Worm (Caenorhabditis elegans) whole organism, L1 larva: ENCODE data around the gene acs-21.

Experiments used
- C04F5.9 ChIP-seq: sonication (generic microtip); optimal IDR thresholded peaks from 2 replicates; lab custom pipeline; 2016; ENCODE audit warnings: missing genetic modification characterization, missing compliant biosample characterization
- C34B4.2 ChIP-seq: sonication (generic microtip); optimal IDR thresholded peaks from 2 replicates; lab custom pipeline; 2017; ENCODE audit warnings: mild to moderate bottlenecking, missing genetic modification characterization, missing compliant biosample characterization
- Y116A8C.19 ChIP-seq: sonication (generic microtip); optimal IDR thresholded peaks from 2 replicates; lab custom pipeline; 2016; ENCODE audit warnings: missing compliant biosample characterization, missing genetic modification characterization, borderline replicate concordance
- aly-2 ChIP-seq: fragments of 150-350 bp; optimal IDR thresholded peaks from 2 replicates; lab custom pipeline; 2014; ENCODE audit warnings: missing biosample characterization, missing genetic modification characterization
- ceh-82 ChIP-seq, 3 experiments: fragments of 150-350 bp in 1 of 3; sonication (generic microtip) in 2 of 3; optimal IDR thresholded peaks; 2 replicates each; lab custom pipeline; 2014 to 2017; ENCODE audit warnings: missing biosample characterization in 3 of 3, missing genetic modification characterization in 3 of 3
- ceh-90 ChIP-seq: sonication (generic microtip); optimal IDR thresholded peaks from 2 replicates; lab custom pipeline; 2016; ENCODE audit warnings: missing genetic modification characterization, missing compliant biosample characterization
- ces-1 ChIP-seq: fragments of 150-350 bp; optimal IDR thresholded peaks from 2 replicates; lab custom pipeline; 2014; ENCODE audit warnings: missing biosample characterization, missing genetic modification reagents, missing genetic modification characterization
- dpl-1 ChIP-seq, 3 experiments: fragments of 150-350 bp in 2 of 3; sonication (generic microtip) in 1 of 3; optimal IDR thresholded peaks; 2 replicates each; lab custom pipeline; 2014 to 2017; ENCODE audit warnings: missing biosample characterization in 3 of 3, missing genetic modification characterization in 3 of 3, missing genetic modification reagents in 3 of 3
- efl-1 ChIP-seq, 4 experiments: fragments of 150-350 bp; optimal IDR thresholded peaks in 3 of 4; peaks in 1 of 4; 1 replicate in 1 of 4; 2 replicates in 3 of 4; lab custom pipeline; 2014; ENCODE audit warnings: missing biosample characterization in 2 of 4, missing genetic modification characterization in 2 of 4, missing genetic modification reagents in 2 of 4
- efl-3 ChIP-seq: fragments of 200-800 bp; sonication (Bioruptor generic); optimal IDR thresholded peaks from 2 replicates; lab custom pipeline; 2018; ENCODE audit warnings: mild to moderate bottlenecking, missing genetic modification characterization, missing compliant biosample characterization
- egl-27 ChIP-seq, 2 experiments: fragments of 150-350 bp in 1 of 2; sonication (generic microtip); optimal IDR thresholded peaks; 3 replicates each; lab custom pipeline; 2017 to 2018; ENCODE audit warnings: missing biosample characterization in 2 of 2, missing genetic modification characterization in 2 of 2, missing genetic modification reagents in 2 of 2
- fkh-10 ChIP-seq: sonication (generic microtip); optimal IDR thresholded peaks from 2 replicates; lab custom pipeline; 2017; ENCODE audit warnings: missing biosample characterization, missing genetic modification reagents, missing genetic modification characterization
- fkh-4 ChIP-seq: sonication (generic microtip); optimal IDR thresholded peaks from 2 replicates; lab custom pipeline; 2016; ENCODE audit warnings: missing compliant biosample characterization, missing genetic modification characterization, borderline replicate concordance
- fos-1 ChIP-seq: fragments of 150-350 bp; optimal IDR thresholded peaks from 2 replicates; lab custom pipeline; 2014; ENCODE audit warnings: missing biosample characterization, missing genetic modification characterization
- grh-1 ChIP-seq: fragments of 200-800 bp; sonication (Bioruptor generic); IDR thresholded peaks from 2 replicates; pipeline ENCODE4 v1.3.6; 2022; ENCODE audit warnings: missing genetic modification reagents, missing genetic modification characterization, missing compliant biosample characterization
- hpl-2 ChIP-seq: fragments of 150-350 bp; optimal IDR thresholded peaks from 2 replicates; lab custom pipeline; 2014; ENCODE audit warnings: missing biosample characterization, missing genetic modification reagents, missing genetic modification characterization
- irx-1 ChIP-seq: sonication (generic microtip); optimal IDR thresholded peaks from 2 replicates; lab custom pipeline; 2016; ENCODE audit warnings: missing genetic modification characterization, missing compliant biosample characterization
- isw-1 ChIP-seq: fragments of 200-800 bp; sonication (Bioruptor generic); IDR thresholded peaks from 2 replicates; pipeline ENCODE4 v1.3.6; 2022; ENCODE audit warnings: missing genetic modification characterization, missing compliant biosample characterization
- lin-14 ChIP-seq: fragments of 200-800 bp; sonication (Bioruptor generic); optimal IDR thresholded peaks from 2 replicates; lab custom pipeline; 2018; ENCODE audit warnings: mild to moderate bottlenecking, missing genetic modification characterization, moderate library complexity, missing compliant biosample characterization
- lin-35 ChIP-seq, 2 experiments: fragments of 150-350 bp; optimal IDR thresholded peaks; 2 replicates each; lab custom pipeline; 2014; ENCODE audit warnings: missing biosample characterization in 2 of 2, missing genetic modification characterization in 2 of 2, missing genetic modification reagents in 2 of 2
- lin-39 ChIP-seq: fragments of 150-350 bp; optimal IDR thresholded peaks from 2 replicates; lab custom pipeline; 2014; ENCODE audit warnings: missing biosample characterization, missing genetic modification reagents, missing genetic modification characterization
- lsy-2 ChIP-seq, 2 experiments: fragments of 150-350 bp; optimal IDR thresholded peaks; 2 replicates each; lab custom pipeline; 2014; ENCODE audit warnings: missing biosample characterization in 2 of 2, missing genetic modification characterization in 2 of 2
- mdl-1 ChIP-seq, 2 experiments: fragments of 150-350 bp; optimal IDR thresholded peaks; 2 replicates each; lab custom pipeline; 2014 to 2017; ENCODE audit warnings: missing biosample characterization in 2 of 2, missing genetic modification characterization in 2 of 2, inconsistent platforms in 1 of 2
- mep-1 ChIP-seq: fragments of 150-350 bp; optimal IDR thresholded peaks from 2 replicates; lab custom pipeline; 2014; ENCODE audit warnings: missing biosample characterization, missing genetic modification characterization
- nhr-11 ChIP-seq: fragments of 150-350 bp; optimal IDR thresholded peaks from 2 replicates; lab custom pipeline; 2014; ENCODE audit warnings: missing biosample characterization, missing genetic modification characterization
- nhr-19 ChIP-seq: fragments of 200-800 bp; sonication (Bioruptor generic); conservative IDR thresholded peaks from 2 replicates; pipeline ENCODE4 v1.3.6; 2022; ENCODE audit warnings: missing genetic modification characterization, missing compliant biosample characterization
- nhr-20 ChIP-seq: sonication (generic microtip); optimal IDR thresholded peaks from 2 replicates; lab custom pipeline; 2016; ENCODE audit warnings: mild to moderate bottlenecking, missing genetic modification characterization, missing compliant biosample characterization
- nhr-237 ChIP-seq: fragments of 150-350 bp; optimal IDR thresholded peaks from 2 replicates; lab custom pipeline; 2014; ENCODE audit warnings: missing biosample characterization, missing genetic modification characterization
- nhr-71 ChIP-seq: sonication (generic microtip); optimal IDR thresholded peaks from 2 replicates; lab custom pipeline; 2016; ENCODE audit warnings: mild to moderate bottlenecking, missing genetic modification characterization, moderate library complexity, missing compliant biosample characterization
- nhr-84 ChIP-seq: sonication (generic microtip); optimal IDR thresholded peaks from 2 replicates; lab custom pipeline; 2017; ENCODE audit warnings: missing biosample characterization, missing genetic modification characterization
- nhr-85 ChIP-seq: sonication (generic microtip); peaks from one replicate; lab custom pipeline; 2016; ENCODE audit warnings: missing genetic modification characterization, inconsistent platforms, missing compliant biosample characterization
- pag-3 ChIP-seq: sonication (generic microtip); optimal IDR thresholded peaks from 2 replicates; lab custom pipeline; 2017; ENCODE audit warnings: missing genetic modification characterization, mild to moderate bottlenecking, missing compliant biosample characterization, antibody characterized with exemption, borderline replicate concordance; ENCODE audit not compliant: insufficient read depth
- pqm-1 ChIP-seq: sonication (generic microtip); optimal IDR thresholded peaks from 3 replicates; lab custom pipeline; 2017; ENCODE audit warnings: missing biosample characterization, missing genetic modification characterization
- snu-23 ChIP-seq: sonication (generic microtip); optimal IDR thresholded peaks from 2 replicates; lab custom pipeline; 2016; ENCODE audit warnings: missing genetic modification characterization, missing compliant biosample characterization
- sup-37 ChIP-seq: fragments of 200-800 bp; sonication (Bioruptor generic); optimal IDR thresholded peaks from 2 replicates; lab custom pipeline; 2018; ENCODE audit warnings: mild to moderate bottlenecking, missing genetic modification characterization, missing compliant biosample characterization
- unc-130 ChIP-seq: fragments of 150-350 bp; optimal IDR thresholded peaks from 2 replicates; lab custom pipeline; 2017; ENCODE audit warnings: missing biosample characterization, missing genetic modification characterization, inconsistent platforms
- unc-30 ChIP-seq: sonication (generic microtip); optimal IDR thresholded peaks from 2 replicates; lab custom pipeline; 2017; ENCODE audit warnings: missing biosample characterization, missing genetic modification characterization
- unc-62 ChIP-seq: fragments of 150-350 bp; optimal IDR thresholded peaks from 2 replicates; lab custom pipeline; 2014; ENCODE audit warnings: missing biosample characterization, missing genetic modification reagents, missing genetic modification characterization
- unc-98 ChIP-seq: fragments of 200-800 bp; sonication (Bioruptor generic); IDR thresholded peaks from 2 replicates; pipeline ENCODE4 v1.3.6; 2022; ENCODE audit warnings: missing genetic modification characterization, missing compliant biosample characterization
- xbp-1 ChIP-seq: sonication (generic microtip); optimal IDR thresholded peaks from 2 replicates; lab custom pipeline; 2016; ENCODE audit warnings: missing genetic modification characterization, missing compliant biosample characterization
- zip-4 ChIP-seq: fragments of 200-800 bp; sonication (Bioruptor generic); optimal IDR thresholded peaks from 2 replicates; lab custom pipeline; 2018; ENCODE audit warnings: mild to moderate bottlenecking, missing genetic modification characterization, moderate library complexity, missing compliant biosample characterization
- ztf-4 ChIP-seq: fragments of 150-350 bp; optimal IDR thresholded peaks from 2 replicates; lab custom pipeline; 2014; ENCODE audit warnings: missing biosample characterization, missing genetic modification characterization

The acs-21 gene

ce11 chrV:3081471-3081870 is 7.4 kb upstream of the acs-21 start, which contains the start of gene srt-7:
Gene srt-7, plus strand, starts transcription at chrV:3081771.
- no peak for TF ChIP-seq zip-4 (GFP tag; lab: Kevin White, UChicago)

DNA sequence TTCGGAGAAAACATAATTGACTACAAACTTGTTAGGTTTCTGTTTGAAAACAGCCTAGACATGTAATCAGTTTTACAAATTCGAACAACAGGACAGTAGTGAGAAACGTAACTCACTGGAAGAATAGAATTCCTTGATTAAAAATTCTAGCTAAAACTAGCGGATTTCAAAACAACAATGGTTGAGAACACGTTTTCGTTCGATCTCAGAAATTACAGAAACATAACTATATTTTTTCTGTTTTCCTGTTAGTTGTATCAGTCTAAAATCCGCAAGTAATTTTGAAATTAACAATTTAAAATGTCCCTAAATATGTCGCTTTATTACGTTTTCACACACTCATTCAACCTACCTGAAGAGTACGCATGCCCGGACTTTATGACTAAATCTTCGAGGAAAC is 2.6 kb upstream of the acs-21 start, which contains the start of gene srt-8:
Gene srt-8 (plus strand): TSS at position 301 of the 400 bp plus-strand sequence.
- no peak for TF ChIP-seq aly-2
- TF ChIP-seq egl-27 (tag; optimal IDR thresholded peaks at IDR 0.05; lab: Kevin White, UChicago) = no peak
- TF ChIP-seq ceh-90 (tag; lab: Kevin White, UChicago) = no peak
- no peak for TF ChIP-seq lin-14 (GFP tag; lab: Kevin White, UChicago)
- TF ChIP-seq Y116A8C.19 = no peak
- no peak for TF ChIP-seq pqm-1 (tag; lab: Kevin White, UChicago)
- TF ChIP-seq zip-4 (GFP tag; lab: Kevin White, UChicago) = no peak
- no peak for TF ChIP-seq nhr-84 (tag; lab: Kevin White, UChicago)
- TF ChIP-seq sup-37 (GFP tag; lab: Kevin White, UChicago) = no peak
- no peak for TF ChIP-seq irx-1 (tag; lab: Kevin White, UChicago)
- TF ChIP-seq mdl-1 (tag; optimal IDR thresholded peaks at IDR 0.05; lab: Kevin White, UChicago) = no peak
- TF ChIP-seq fkh-4 (tag; lab: Kevin White, UChicago) = no peak
- no peak for TF ChIP-seq grh-1
- no peak for TF ChIP-seq unc-62 (GFP tag; lab: Kevin White, UChicago)
- no peak for TF ChIP-seq unc-98 (GFP tag; lab: Robert Waterston, UW)
- no peak for TF ChIP-seq hpl-2 (GFP tag; lab: Kevin White, UChicago)
- no peak for TF ChIP-seq efl-3 (GFP tag; lab: Kevin White, UChicago)
- TF ChIP-seq nhr-237 (tag; lab: Kevin White, UChicago) = no peak
- no peak for TF ChIP-seq pag-3 (tag; lab: Kevin White, UChicago)
- TF ChIP-seq, all 84 proteins: peak for 0

- peak; percentile 54 for TF ChIP-seq nhr-85 (tag; lab: Kevin White, UChicago)
- TF ChIP-seq ces-1 (GFP tag; lab: Kevin White, UChicago) = no peak
- peak in 1 of 2 experiments; percentile 17 for TF ChIP-seq lin-35 (GFP tag; optimal IDR thresholded peaks at IDR 0.05; lab: Kevin White, UChicago)
- no peak for TF ChIP-seq C34B4.2 (tag; lab: Kevin White, UChicago)
- TF ChIP-seq unc-30 (tag; lab: Kevin White, UChicago) = no peak
- TF ChIP-seq ceh-82 (tag; optimal IDR thresholded peaks at IDR 0.05; lab: Kevin White, UChicago) = peak in 1 of 3 experiments; percentile 7
- peak; percentile 8 for TF ChIP-seq mep-1 (tag; lab: Kevin White, UChicago)
- no peak for TF ChIP-seq snu-23 (GFP tag; lab: Kevin White, UChicago)
- TF ChIP-seq fos-1 (tag; lab: Kevin White, UChicago) = no peak
- TF ChIP-seq sup-37 (GFP tag; lab: Kevin White, UChicago) = no peak
- TF ChIP-seq dpl-1 (GFP tag; optimal IDR thresholded peaks at IDR 0.05; lab: Kevin White, UChicago) = peak in 2 of 3 experiments; percentile 6 to 14
- peak; percentile 32 for TF ChIP-seq nhr-71
- no peak for TF ChIP-seq nhr-84 (tag; lab: Kevin White, UChicago)
- TF ChIP-seq nhr-11 (tag; lab: Kevin White, UChicago) = no peak
- TF ChIP-seq nhr-19 (GFP tag; lab: Robert Waterston, UW) = no peak; the same call in 1 of the 2 replicates
- peak; percentile 23 for TF ChIP-seq nhr-20 (tag; lab: Kevin White, UChicago)
- TF ChIP-seq efl-1 (optimal IDR thresholded peaks at IDR 0.05; lab: Kevin White, UChicago) = peak; percentile 39 to 51
- peak in 1 of 2 experiments; percentile 3 for TF ChIP-seq efl-1 (GFP tag; optimal IDR thresholded peaks at IDR 0.05 in 1 of 2; lab: Kevin White, UChicago)
- TF ChIP-seq pag-3 (tag; lab: Kevin White, UChicago) = no peak
- no peak for TF ChIP-seq zip-4 (GFP tag; lab: Kevin White, UChicago)
These were observed 5.5 kb downstream of the acs-21 start, which contains the start of gene cyp-33C9 for ce11 chrV:3094351-3094750. Gene cyp-33C9, minus strand, starts transcription at chrV:3094561.

- TF ChIP-seq ztf-4 (tag; lab: Kevin White, UChicago) = no peak
- TF ChIP-seq fkh-10 (GFP tag; lab: Kevin White, UChicago) = no peak
- no peak for TF ChIP-seq zip-4 (GFP tag; lab: Kevin White, UChicago)
- TF ChIP-seq mep-1 (tag; lab: Kevin White, UChicago) = no peak
- no peak for TF ChIP-seq efl-3 (GFP tag; lab: Kevin White, UChicago)
- no peak for TF ChIP-seq xbp-1
- TF ChIP-seq C04F5.9 = no peak
- TF ChIP-seq lin-39 (tag; lab: Kevin White, UChicago) = no peak
- TF ChIP-seq hpl-2 (GFP tag; lab: Kevin White, UChicago) = no peak
- TF ChIP-seq unc-130 (tag; lab: Kevin White, UChicago) = no peak
- no peak for TF ChIP-seq nhr-237 (tag; lab: Kevin White, UChicago)
- no peak for TF ChIP-seq grh-1
- TF ChIP-seq lsy-2 (tag; optimal IDR thresholded peaks at IDR 0.05; lab: Kevin White, UChicago) = no peak
- no peak for TF ChIP-seq isw-1
- TF ChIP-seq unc-62 (GFP tag; lab: Kevin White, UChicago) = no peak
- TF ChIP-seq, all 84 proteins: peak for 0
These were observed 11.7 kb downstream of the acs-21 start for ce11 chrV:3100527-3100926.
